Worm (Caenorhabditis elegans) whole organism, young adult: ENCODE results near the gene pgp-12.

ENCODE experiments used
- B0336.3 ChIP-seq: fragments of 200-800 bp; sonication (Bioruptor generic); IDR thresholded peaks from 2 replicates; pipeline ENCODE4 v1.3.6; 2022; ENCODE audit warnings: missing genetic modification characterization, missing compliant biosample characterization
- D2030.7 ChIP-seq: fragments of 200-800 bp; sonication (Bioruptor generic); IDR thresholded peaks from 2 replicates; pipeline ENCODE4 v1.3.6; 2022; ENCODE audit warnings: missing genetic modification reagents, missing genetic modification characterization, missing compliant biosample characterization
- F10E7.11 ChIP-seq: sonication (generic microtip); optimal IDR thresholded peaks from 2 replicates; lab custom pipeline; 2017; ENCODE audit warnings: mild to moderate bottlenecking, missing genetic modification characterization, moderate library complexity, missing compliant biosample characterization
- F57A8.1 ChIP-seq: fragments of 200-800 bp; sonication (Bioruptor generic); optimal IDR thresholded peaks from 2 replicates; lab custom pipeline; 2018; ENCODE audit warnings: mild to moderate bottlenecking, missing genetic modification characterization, moderate library complexity, missing compliant biosample characterization
- Y56A3A.18 ChIP-seq: fragments of 200-800 bp; sonication (Bioruptor generic); IDR thresholded peaks from 2 replicates; pipeline ENCODE4 v1.3.6; 2022; ENCODE audit warnings: missing genetic modification reagents, missing genetic modification characterization, missing compliant biosample characterization
- Y95B8A.8 ChIP-seq: fragments of 200-800 bp; sonication (Bioruptor generic); IDR thresholded peaks from 2 replicates; pipeline ENCODE4 v1.3.6; 2022; ENCODE audit warnings: missing genetic modification reagents, missing genetic modification characterization, missing compliant biosample characterization
- ZK185.1 ChIP-seq: sonication (generic microtip); optimal IDR thresholded peaks from 2 replicates; lab custom pipeline; 2016; ENCODE audit warnings: mild to moderate bottlenecking, missing genetic modification characterization, missing compliant biosample characterization; ENCODE audit not compliant: poor library complexity, severe bottlenecking
- akir-1 ChIP-seq: fragments of 200-800 bp; sonication (Bioruptor generic); optimal IDR thresholded peaks from 2 replicates; lab custom pipeline; 2018; ENCODE audit warnings: mild to moderate bottlenecking, missing genetic modification characterization, moderate library complexity, missing compliant biosample characterization
- ama-1 ChIP-seq, 3 experiments: fragments of 150-350 bp in 1 of 3; sonication (generic microtip) in 2 of 3; optimal IDR thresholded peaks; 2 replicates each; lab custom pipeline; 2014 to 2018; ENCODE audit warnings: missing biosample characterization in 2 of 3, missing genetic modification characterization in 2 of 3, missing genetic modification reagents in 2 of 3
- aptf-2 ChIP-seq: fragments of 200-800 bp; sonication (Bioruptor generic); conservative IDR thresholded peaks from 2 replicates; pipeline ENCODE4 v1.3.6; 2022; ENCODE audit warnings: missing genetic modification reagents, missing genetic modification characterization, missing compliant biosample characterization
- bed-1 ChIP-seq: fragments of 200-800 bp; sonication (Bioruptor generic); IDR thresholded peaks from 2 replicates; pipeline ENCODE4 v1.3.6; 2022; ENCODE audit warnings: missing genetic modification reagents, missing genetic modification characterization, missing compliant biosample characterization
- ccch-3 ChIP-seq: fragments of 200-800 bp; sonication (Bioruptor generic); optimal IDR thresholded peaks from 2 replicates; lab custom pipeline; 2018; ENCODE audit warnings: mild to moderate bottlenecking, missing genetic modification characterization, missing compliant biosample characterization
- chd-7 ChIP-seq: sonication (generic microtip); optimal IDR thresholded peaks from 2 replicates; lab custom pipeline; 2016; ENCODE audit warnings: mild to moderate bottlenecking, missing genetic modification characterization, moderate library complexity, missing compliant biosample characterization
- dox-1 ChIP-seq: fragments of 200-800 bp; sonication (Bioruptor generic); IDR thresholded peaks from 2 replicates; pipeline ENCODE4 v1.3.6; 2022; ENCODE audit warnings: missing genetic modification reagents, missing genetic modification characterization, missing compliant biosample characterization
- dpff-1 ChIP-seq: sonication (generic microtip); optimal IDR thresholded peaks from 2 replicates; lab custom pipeline; 2017; ENCODE audit warnings: mild to moderate bottlenecking, missing genetic modification characterization, missing compliant biosample characterization
- egrh-3 ChIP-seq: fragments of 200-800 bp; sonication (Bioruptor generic); IDR thresholded peaks from 2 replicates; pipeline ENCODE4 v1.3.6; 2022; ENCODE audit warnings: missing genetic modification reagents, missing genetic modification characterization, missing compliant biosample characterization
- ets-4 ChIP-seq: fragments of 200-800 bp; sonication (Bioruptor generic); optimal IDR thresholded peaks from 2 replicates; lab custom pipeline; 2018; ENCODE audit warnings: mild to moderate bottlenecking, missing genetic modification characterization, missing compliant biosample characterization
- hlh-12 ChIP-seq: sonication (generic microtip); optimal IDR thresholded peaks from 2 replicates; lab custom pipeline; 2016; ENCODE audit warnings: missing genetic modification characterization, missing compliant biosample characterization
- hmg-20 ChIP-seq: fragments of 200-800 bp; sonication (Bioruptor generic); IDR thresholded peaks from 2 replicates; pipeline ENCODE4 v1.3.6; 2022; ENCODE audit warnings: missing genetic modification reagents, missing genetic modification characterization, missing compliant biosample characterization
- hrde-1 ChIP-seq: sonication (generic microtip); optimal IDR thresholded peaks from 2 replicates; lab custom pipeline; 2016; ENCODE audit warnings: missing genetic modification characterization, mild to moderate bottlenecking, missing compliant biosample characterization, moderate library complexity, missing genotype, missing genetic modification reagents, borderline replicate concordance
- let-526 ChIP-seq: fragments of 200-800 bp; sonication (Bioruptor generic); IDR thresholded peaks from 2 replicates; pipeline ENCODE4 v1.3.6; 2022; ENCODE audit warnings: missing genetic modification reagents, missing genetic modification characterization, missing compliant biosample characterization
- lin-35 ChIP-seq, 3 experiments: fragments of 150-350 bp in 2 of 3; sonication (generic microtip) in 1 of 3; optimal IDR thresholded peaks; 2 replicates each; lab custom pipeline; 2014 to 2018; ENCODE audit warnings: missing biosample characterization in 3 of 3, missing genetic modification characterization in 3 of 3, missing genetic modification reagents in 3 of 3
- lsy-27 ChIP-seq: sonication (generic microtip); optimal IDR thresholded peaks from 2 replicates; lab custom pipeline; 2017; ENCODE audit warnings: missing genetic modification characterization, mild to moderate bottlenecking, missing compliant biosample characterization, antibody characterized with exemption, missing genotype, borderline replicate concordance; ENCODE audit not compliant: insufficient read depth
- madf-10 ChIP-seq: sonication (generic microtip); optimal IDR thresholded peaks from 2 replicates; lab custom pipeline; 2016; ENCODE audit warnings: mild to moderate bottlenecking, missing genetic modification characterization, missing compliant biosample characterization
- madf-3 ChIP-seq: fragments of 200-800 bp; sonication (Bioruptor generic); IDR thresholded peaks from 2 replicates; pipeline ENCODE4 v1.3.6; 2022; ENCODE audit warnings: missing genetic modification reagents, missing genetic modification characterization, missing compliant biosample characterization
- mel-28 ChIP-seq: sonication (generic microtip); optimal IDR thresholded peaks from 2 replicates; lab custom pipeline; 2016; ENCODE audit warnings: borderline replicate concordance, mild to moderate bottlenecking, missing genetic modification characterization, missing compliant biosample characterization
- mxl-1 ChIP-seq: sonication (generic microtip); optimal IDR thresholded peaks from 2 replicates; lab custom pipeline; 2016; ENCODE audit warnings: missing genetic modification characterization, missing compliant biosample characterization
- nhr-27 ChIP-seq: fragments of 200-800 bp; sonication (Bioruptor generic); optimal IDR thresholded peaks from 2 replicates; lab custom pipeline; 2018; ENCODE audit warnings: mild to moderate bottlenecking, missing genetic modification characterization, moderate library complexity, missing compliant biosample characterization
- rcor-1 ChIP-seq: fragments of 200-800 bp; sonication (Bioruptor generic); IDR thresholded peaks from 2 replicates; pipeline ENCODE4 v1.3.6; 2022; ENCODE audit warnings: missing genetic modification reagents, missing genetic modification characterization, missing compliant biosample characterization
- repo-1 ChIP-seq: sonication (generic microtip); optimal IDR thresholded peaks from 2 replicates; lab custom pipeline; 2017; ENCODE audit warnings: mild to moderate bottlenecking, missing genetic modification characterization, missing compliant biosample characterization
- snpc-1.1 ChIP-seq: sonication (generic microtip); optimal IDR thresholded peaks from 2 replicates; lab custom pipeline; 2017; ENCODE audit warnings: missing genetic modification characterization, mild to moderate bottlenecking, missing compliant biosample characterization, antibody characterized with exemption, moderate library complexity, missing genotype, missing genetic modification reagents; ENCODE audit not compliant: insufficient read depth
- tbx-9 ChIP-seq: sonication (generic microtip); optimal IDR thresholded peaks from 2 replicates; lab custom pipeline; 2016; ENCODE audit warnings: borderline replicate concordance, missing genetic modification characterization, inconsistent platforms, missing compliant biosample characterization
- tlf-1 ChIP-seq: fragments of 200-800 bp; sonication (Bioruptor generic); optimal IDR thresholded peaks from 2 replicates; lab custom pipeline; 2018; ENCODE audit warnings: mild to moderate bottlenecking, missing genetic modification characterization, missing compliant biosample characterization
- zim-3 ChIP-seq: sonication (generic microtip); optimal IDR thresholded peaks from 2 replicates; lab custom pipeline; 2017; ENCODE audit warnings: mild to moderate bottlenecking, missing genetic modification characterization, moderate library complexity, missing compliant biosample characterization
- ztf-18 ChIP-seq: sonication (generic microtip); optimal IDR thresholded peaks from 2 replicates; lab custom pipeline; 2016; ENCODE audit warnings: missing genotype, mild to moderate bottlenecking, missing genetic modification characterization, missing compliant biosample characterization
- ztf-6 ChIP-seq: fragments of 200-800 bp; sonication (Bioruptor generic); IDR thresholded peaks from 2 replicates; pipeline ENCODE4 v1.3.6; 2022; ENCODE audit warnings: missing genetic modification reagents, missing genetic modification characterization, missing compliant biosample characterization

Gene pgp-12

DNA sequence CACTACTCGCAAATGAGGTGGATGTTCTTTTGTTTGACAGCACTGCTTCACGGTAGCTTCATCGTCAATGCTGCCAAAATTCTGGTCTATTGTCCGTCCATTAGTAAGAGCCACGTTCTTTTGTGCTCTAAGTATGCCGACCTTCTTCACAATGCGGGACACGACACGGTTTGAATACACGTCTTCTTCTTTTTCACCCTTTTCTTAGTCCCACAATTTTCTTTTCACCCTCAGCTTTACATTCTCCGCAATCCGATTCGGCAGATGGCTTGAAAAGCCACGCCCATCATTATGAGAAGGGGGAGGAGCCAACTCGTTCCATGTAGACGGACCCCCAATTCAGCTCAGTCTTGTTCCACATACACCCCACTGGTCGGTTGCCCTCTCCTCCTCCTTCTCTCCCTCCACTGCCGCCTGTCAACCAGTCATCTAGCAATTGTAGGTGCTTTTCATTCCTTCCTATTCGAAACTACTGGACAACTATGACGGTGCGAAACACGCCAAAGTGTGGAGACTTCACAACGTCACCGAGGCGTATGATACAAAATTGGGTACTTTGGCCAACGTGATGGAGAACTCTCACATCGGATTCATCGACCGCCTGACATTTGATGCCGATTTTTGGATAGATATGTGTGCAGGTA lies 39.7 kb upstream of the pgp-12 start:
- TF ChIP-seq tlf-1 (no peak), dox-1 (no peak), snpc-1.1 (no peak), tbx-9 (no peak), hlh-12 (tag; lab: Kevin White, UChicago) (no peak), ama-1 (optimal IDR thresholded peaks at IDR 0.05; lab: Kevin White, UChicago) (peak; percentile 18), ama-1 (GFP tag; optimal IDR thresholded peaks at IDR 0.05; lab: Kevin White, UChicago) (peak in 1 of 2 experiments; percentile 54), dpff-1 (tag; lab: Kevin White, UChicago) (no peak), ets-4 (no peak), madf-3 (GFP tag; lab: Robert Waterston, UW) (0 out of 2 replicates have a peak, but pooled peaks have one; percentile 32), rcor-1 (GFP tag; lab: Robert Waterston, UW) (no peak), F57A8.1 (GFP tag; lab: Kevin White, UChicago) (no peak)
- TF ChIP-seq, all 124 proteins: peak for 2

DNA sequence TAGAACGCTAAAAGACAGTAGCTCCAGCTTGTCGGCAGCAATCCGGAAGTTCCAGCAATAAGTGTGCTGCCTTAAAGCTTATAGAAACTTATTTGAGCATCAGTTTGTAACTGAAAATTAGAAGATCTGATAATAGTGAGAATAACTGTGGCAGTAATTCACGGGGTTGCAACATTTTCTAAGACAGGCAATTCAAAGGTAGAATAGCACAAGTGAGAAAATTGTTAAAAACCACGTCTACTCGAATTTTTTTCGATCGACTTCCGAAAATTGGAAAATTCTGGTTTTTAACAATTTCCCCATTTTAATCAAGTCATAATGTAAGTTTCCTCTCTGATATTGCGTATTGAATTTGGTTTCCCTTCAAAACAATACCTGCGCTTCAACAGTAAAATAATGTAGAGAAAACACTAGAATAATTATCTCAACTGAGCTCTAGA lies 38.4 kb upstream of the pgp-12 start:
- TF ChIP-seq lin-35 (GFP tag; optimal IDR thresholded peaks at IDR 0.05; lab: Kevin White, UChicago) (peak in 1 of 3 experiments; percentile 7), chd-7 (tag; lab: Kevin White, UChicago) (no peak), akir-1 (GFP tag; lab: Kevin White, UChicago) (no peak), Y56A3A.18 (GFP tag; lab: Robert Waterston, UW) (no peak), ama-1 (optimal IDR thresholded peaks at IDR 0.05; lab: Kevin White, UChicago) (no peak), ama-1 (GFP tag; optimal IDR thresholded peaks at IDR 0.05; lab: Kevin White, UChicago) (peak in 1 of 2 experiments; percentile 50), ZK185.1 (tag; lab: Kevin White, UChicago) (peak; percentile 28), mxl-1 (tag; lab: Kevin White, UChicago) (no peak), F10E7.11 (tag; lab: Kevin White, UChicago) (no peak)

DNA sequence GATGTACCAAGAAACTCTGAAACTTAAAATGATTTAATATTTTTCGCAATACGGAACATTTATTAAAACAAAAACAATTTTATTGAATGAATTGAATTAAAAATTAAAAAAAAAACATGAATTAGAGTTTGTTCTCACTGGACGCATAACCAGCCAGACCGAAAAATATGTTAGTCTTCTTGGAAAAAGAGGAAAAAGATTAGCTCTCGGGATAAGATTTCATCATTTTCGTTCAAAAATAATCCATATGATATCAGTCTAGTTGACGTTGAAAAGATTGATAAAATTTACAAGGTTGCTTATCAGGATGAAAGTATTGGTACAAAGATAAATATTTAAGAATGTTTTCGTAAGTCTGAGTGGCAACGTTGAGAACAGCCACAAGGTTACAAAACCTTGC lies 31.2 kb upstream of the pgp-12 start, which contains the start of gene nhr-26:
Gene nhr-26, minus strand, starts transcription at position 10 of the 400 bp plus-strand sequence.
- TF ChIP-seq mel-28 (tag; lab: Kevin White, UChicago) (no peak), bed-1 (no peak), ama-1 (optimal IDR thresholded peaks at IDR 0.05; lab: Kevin White, UChicago) (no peak), ama-1 (GFP tag; optimal IDR thresholded peaks at IDR 0.05; lab: Kevin White, UChicago) (no peak), egrh-3 (GFP tag; lab: Robert Waterston, UW) (no peak), lin-35 (GFP tag; optimal IDR thresholded peaks at IDR 0.05; lab: Kevin White, UChicago) (no peak), D2030.7 (no peak), repo-1 (tag; lab: Kevin White, UChicago) (no peak), hmg-20 (GFP tag; lab: Robert Waterston, UW) (no peak), ZK185.1 (tag; lab: Kevin White, UChicago) (no peak), madf-10 (tag; lab: Kevin White, UChicago) (no peak), lsy-27 (tag; lab: Kevin White, UChicago) (no peak), mxl-1 (tag; lab: Kevin White, UChicago) (no peak), zim-3 (tag; lab: Kevin White, UChicago) (no peak), ztf-18 (tag; lab: Kevin White, UChicago) (no peak), aptf-2 (GFP tag; lab: Robert Waterston, UW) (no peak)

DNA sequence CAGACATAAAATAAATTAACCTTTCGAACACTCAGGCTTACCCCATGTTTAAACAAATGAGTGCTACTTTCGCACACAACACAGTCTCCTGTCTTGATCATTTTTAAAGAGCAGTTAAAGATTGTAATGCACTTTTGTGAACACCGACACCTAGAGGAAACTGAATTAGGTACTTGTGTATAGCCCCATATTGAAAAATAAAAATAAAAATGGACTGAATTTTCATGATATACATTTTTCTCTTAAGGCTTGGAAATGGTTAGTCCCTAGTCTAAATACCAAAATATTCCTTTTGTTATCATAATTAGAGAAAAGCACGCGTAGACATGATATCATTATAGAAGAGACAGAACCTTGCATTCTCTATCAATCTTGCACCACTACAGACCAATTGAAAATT lies 29.6 kb upstream of the pgp-12 start, which contains the start of gene nhr-214:
Gene nhr-214, minus strand, starts transcription at position 101 of the 400 bp plus-strand sequence.
- TF ChIP-seq hrde-1 (tag; lab: Kevin White, UChicago) (no peak), ztf-6 (GFP tag; lab: Robert Waterston, UW) (no peak), mxl-1 (tag; lab: Kevin White, UChicago) (no peak), nhr-27 (tag; lab: Kevin White, UChicago) (no peak), ztf-18 (tag; lab: Kevin White, UChicago) (no peak), let-526 (no peak), Y95B8A.8 (GFP tag; lab: Robert Waterston, UW) (no peak), ccch-3 (GFP tag; lab: Kevin White, UChicago) (no peak), B0336.3 (GFP tag; lab: Robert Waterston, UW) (no peak)
